Worm (Caenorhabditis elegans): ENCODE data around the gene F43G6.7.
A peak's percentile ranks its signal among the peaks of the same experiment; 100 is the strongest.

The F43G6.7 gene

ce11 chrII:11774218-11774617 lies 36.4 kb upstream of the F43G6.7 start, which contains the start of gene F44E5.1:
Gene F44E5.1, minus strand, starts transcription at chrII:11774559.
- TF ChIP-seq hlh-8 (tag; optimal IDR thresholded peaks at IDR 0.05) (no peak), syd-9 (tag; optimal IDR thresholded peaks at IDR 0.05) (no peak)

ce11 chrII:11777893-11778480 lies 32.6 kb upstream of the F43G6.7 start, which contains the start of the genes patr-1 and dna-2:
Gene patr-1, minus strand, starts transcription at chrII:11777943.
Gene dna-2, plus strand, starts transcription at chrII:11778430.
- no peak for TF ChIP-seq ceh-34 (tag; optimal IDR thresholded peaks at IDR 0.05)
- TF ChIP-seq tbx-2 (tag; optimal IDR thresholded peaks at IDR 0.05) = peak; percentile 3
- peak; percentile 61 for TF ChIP-seq nfya-1 (tag; optimal IDR thresholded peaks at IDR 0.05)
- TF ChIP-seq ceh-31 (tag; optimal IDR thresholded peaks at IDR 0.05) = peak; percentile 15
- TF ChIP-seq hlh-30 (tag; optimal IDR thresholded peaks at IDR 0.05; ENCODE audit: insufficient read depth) = peak; percentile 29

- TF ChIP-seq K02D7.2 (tag; optimal IDR thresholded peaks at IDR 0.05) = no peak
- TF ChIP-seq pax-1 (tag; optimal IDR thresholded peaks at IDR 0.05) = peak; percentile 85
- no peak for TF ChIP-seq ceh-18 (tag; optimal IDR thresholded peaks at IDR 0.05)
- TF ChIP-seq ets-4 (tag; optimal IDR thresholded peaks at IDR 0.05) = no peak
- TF ChIP-seq sox-4 (tag; optimal IDR thresholded peaks at IDR 0.05) = no peak
- no peak for TF ChIP-seq ceh-22 (tag; optimal IDR thresholded peaks at IDR 0.05)
- TF ChIP-seq npax-4 (tag; optimal IDR thresholded peaks at IDR 0.05) = no peak
Observed at ce11 chrII:11782493-11782892, 28.1 kb upstream of the F43G6.7 start, which contains the start of gene F43G6.16. Gene F43G6.16, minus strand, starts transcription at chrII:11782633.

ce11 chrII:11788025-11788424 lies 22.6 kb upstream of the F43G6.7 start:
- TF ChIP-seq ceh-30 (tag; optimal IDR thresholded peaks at IDR 0.05) = no peak
- no peak for TF ChIP-seq rnt-1 (tag; optimal IDR thresholded peaks at IDR 0.05)
- no peak for TF ChIP-seq ceh-31 (tag; optimal IDR thresholded peaks at IDR 0.05)
- no peak for TF ChIP-seq K02D7.2 (tag; optimal IDR thresholded peaks at IDR 0.05)
- no peak for TF ChIP-seq ceh-6 (GFP tag; optimal IDR thresholded peaks at IDR 0.05)
- TF ChIP-seq hlh-30 (tag; optimal IDR thresholded peaks at IDR 0.05; ENCODE audit: insufficient read depth) = no peak
- no peak for TF ChIP-seq unc-55 (GFP tag; optimal IDR thresholded peaks at IDR 0.05)
- no peak for TF ChIP-seq madf-2 (tag; optimal IDR thresholded peaks at IDR 0.05)
- no peak for TF ChIP-seq pha-4 (tag; optimal IDR thresholded peaks at IDR 0.05)
- TF ChIP-seq pat-9 (tag; optimal IDR thresholded peaks at IDR 0.05) = no peak
- TF ChIP-seq ceh-14 (tag; optimal IDR thresholded peaks at IDR 0.05) = no peak
- no peak for TF ChIP-seq sdc-2 (tag; optimal IDR thresholded peaks at IDR 0.05)

ce11 chrII:11790458-11790857 lies 20.1 kb upstream of the F43G6.7 start, which contains the start of gene F43G6.4:
Gene F43G6.4, plus strand, starts transcription at chrII:11790758.
- TF ChIP-seq pqm-1 (tag; optimal IDR thresholded peaks at IDR 0.05) = no peak
- TF ChIP-seq syd-9 (tag; optimal IDR thresholded peaks at IDR 0.05) = no peak
- TF ChIP-seq nfya-1 (tag; optimal IDR thresholded peaks at IDR 0.05) = no peak
- no peak for TF ChIP-seq unc-42 (tag; optimal IDR thresholded peaks at IDR 0.05)
- TF ChIP-seq ceh-30 (tag; optimal IDR thresholded peaks at IDR 0.05) = no peak
- TF ChIP-seq dmd-4 (tag; optimal IDR thresholded peaks at IDR 0.05; ENCODE audit: borderline replicate concordance) = no peak
- no peak for TF ChIP-seq ref-2 (tag; optimal IDR thresholded peaks at IDR 0.05)
- no peak for TF ChIP-seq sox-2 (GFP tag; IDR thresholded peaks at IDR 0.05)
- TF ChIP-seq mec-3 (tag; optimal IDR thresholded peaks at IDR 0.05; ENCODE audit: borderline replicate concordance) = no peak
- no peak for TF ChIP-seq eyg-1 (tag; optimal IDR thresholded peaks at IDR 0.05)
- TF ChIP-seq ceh-24 (tag; optimal IDR thresholded peaks at IDR 0.05) = no peak
- no peak for TF ChIP-seq ceh-2 (tag; optimal IDR thresholded peaks at IDR 0.05)
- TF ChIP-seq elt-4 (tag; optimal IDR thresholded peaks at IDR 0.05) = no peak
- no peak for TF ChIP-seq lim-6 (tag; optimal IDR thresholded peaks at IDR 0.05)
- no peak for TF ChIP-seq pat-9 (tag; optimal IDR thresholded peaks at IDR 0.05)
